Worm (Caenorhabditis elegans) whole organism, L3 larva: ENCODE measurements around the gene cpi-1.

Experiments used
- fkh-10 ChIP-seq: sonication (generic microtip); optimal IDR thresholded peaks from 2 replicates; lab custom pipeline; 2017; ENCODE audit warnings: missing biosample characterization, missing genetic modification reagents, missing genetic modification characterization
- fkh-2 ChIP-seq: fragments of 150-350 bp; optimal IDR thresholded peaks from 2 replicates; lab custom pipeline; 2014; ENCODE audit warnings: missing biosample characterization, missing genetic modification reagents, missing genetic modification characterization
- jun-1 ChIP-seq: fragments of 150-350 bp; optimal IDR thresholded peaks from 2 replicates; lab custom pipeline; 2014; ENCODE audit warnings: missing biosample characterization, missing genetic modification reagents, missing genetic modification characterization
- lsy-12 ChIP-seq: sonication (generic microtip); optimal IDR thresholded peaks from 2 replicates; lab custom pipeline; 2016; ENCODE audit warnings: mild to moderate bottlenecking, missing genetic modification characterization, missing compliant biosample characterization

The cpi-1 gene

DNA sequence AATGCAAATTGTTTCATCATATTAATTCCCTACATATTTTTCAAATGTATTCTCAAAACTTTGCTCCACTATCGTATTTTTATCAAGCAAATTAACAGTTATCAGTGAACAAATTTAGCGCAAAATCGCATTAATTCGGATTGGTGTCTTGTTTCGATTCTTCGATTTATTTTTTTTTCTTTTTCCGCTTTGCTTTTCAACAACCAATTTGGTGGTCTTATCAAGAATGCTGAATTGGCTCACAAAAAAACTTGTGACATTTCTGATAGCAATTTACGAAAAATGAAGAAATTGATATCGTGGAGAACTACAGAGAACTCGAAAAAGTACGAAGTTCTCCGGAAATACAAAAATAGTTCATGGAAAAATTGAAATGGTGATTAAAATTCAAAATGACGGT, 45.0 kb downstream of the cpi-1 start (continued):
- TF ChIP-seq fkh-2 (tag; lab: Kevin White, UChicago) = no peak
- peak; percentile 14 for TF ChIP-seq jun-1

DNA sequence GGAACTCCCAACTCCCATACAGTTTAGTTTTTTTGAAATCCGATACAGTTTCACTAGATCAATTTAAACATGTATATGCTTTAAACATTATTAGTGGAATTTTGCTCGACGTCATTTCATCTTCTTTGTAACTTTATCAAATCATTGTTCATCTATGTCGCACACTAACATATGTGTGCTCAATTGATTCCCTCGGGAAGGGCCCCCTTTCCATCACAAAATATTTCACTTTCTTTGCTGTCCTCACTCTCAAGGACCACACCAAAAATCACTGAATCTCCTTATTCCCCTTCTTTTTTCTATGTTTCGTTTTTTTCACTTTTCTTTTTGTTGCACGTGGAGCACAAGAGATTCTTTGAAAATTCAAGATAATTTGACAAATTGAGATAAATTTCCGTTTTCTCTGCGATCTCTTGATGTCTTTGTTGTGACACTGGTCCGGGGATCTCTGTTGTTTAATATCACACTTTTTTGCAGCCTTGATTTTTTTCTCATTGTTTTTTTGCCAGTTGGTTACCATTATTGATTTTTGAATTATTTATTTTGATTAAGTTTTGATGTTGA, 46.2 kb downstream of the cpi-1 start:
- TF ChIP-seq fkh-10 (GFP tag; lab: Kevin White, UChicago) = peak; percentile 72
- no peak for TF ChIP-seq lsy-12 (tag; lab: Kevin White, UChicago)
